Worm (Caenorhabditis elegans): Measurements from ENCODE around the gene trpp-6.

Gene trpp-6

DNA sequence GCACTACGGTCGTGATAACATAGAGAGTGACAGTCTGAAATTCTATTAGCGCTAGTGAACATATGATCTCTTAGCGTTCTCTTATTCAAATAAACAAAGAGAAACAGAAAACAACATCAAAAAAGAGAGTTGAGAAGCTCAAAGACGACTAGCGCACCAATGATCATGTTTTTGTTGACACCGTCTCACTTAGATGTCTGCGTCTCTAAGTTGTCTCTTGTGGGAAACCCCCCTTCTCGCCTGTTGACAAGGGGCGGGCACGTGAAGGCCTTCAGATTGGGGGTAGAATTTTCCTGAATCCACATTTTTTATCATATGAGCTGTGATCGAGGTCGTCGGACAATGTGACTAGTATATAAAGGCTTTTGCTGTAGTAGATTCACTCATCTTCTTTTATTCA is 28.2 kb downstream of the trpp-6 start:
- TF ChIP-seq lin-39 (tag; optimal IDR thresholded peaks at IDR 0.05) (peak; percentile 36), pha-4 (tag; optimal IDR thresholded peaks at IDR 0.05) (peak; percentile 94), nhr-43 (tag; optimal IDR thresholded peaks at IDR 0.05; ENCODE audit: poor library complexity, severe bottlenecking) (no peak), nfya-1 (tag; optimal IDR thresholded peaks at IDR 0.05; ENCODE audit: insufficient read depth) (peak; percentile 26), mdl-1 (tag; optimal IDR thresholded peaks at IDR 0.05) (peak; percentile 46)

DNA sequence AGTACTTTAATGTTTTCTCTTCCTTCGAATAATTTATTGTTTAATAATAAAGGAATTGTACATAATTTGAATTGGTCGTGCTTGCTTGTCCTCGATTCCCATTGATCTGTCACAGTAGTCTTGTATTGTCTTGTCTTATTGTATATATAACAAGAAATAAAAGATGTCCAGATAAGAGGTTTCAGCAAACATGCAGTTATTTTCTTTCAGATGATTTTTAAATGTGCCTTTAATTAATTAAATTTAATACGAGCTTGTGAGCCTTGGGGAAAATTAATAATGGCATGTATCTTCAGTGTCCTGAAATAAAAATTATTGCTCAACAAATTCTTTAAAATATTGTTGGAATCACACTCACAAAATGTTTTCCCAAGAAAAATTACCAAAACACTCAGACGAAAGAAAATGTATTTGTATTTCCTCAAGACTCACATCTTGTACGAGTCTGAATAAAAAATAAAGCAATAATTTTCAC is 31.4 kb downstream of the trpp-6 start:
- TF ChIP-seq hmg-11 (tag; optimal IDR thresholded peaks at IDR 0.05): no peak

DNA sequence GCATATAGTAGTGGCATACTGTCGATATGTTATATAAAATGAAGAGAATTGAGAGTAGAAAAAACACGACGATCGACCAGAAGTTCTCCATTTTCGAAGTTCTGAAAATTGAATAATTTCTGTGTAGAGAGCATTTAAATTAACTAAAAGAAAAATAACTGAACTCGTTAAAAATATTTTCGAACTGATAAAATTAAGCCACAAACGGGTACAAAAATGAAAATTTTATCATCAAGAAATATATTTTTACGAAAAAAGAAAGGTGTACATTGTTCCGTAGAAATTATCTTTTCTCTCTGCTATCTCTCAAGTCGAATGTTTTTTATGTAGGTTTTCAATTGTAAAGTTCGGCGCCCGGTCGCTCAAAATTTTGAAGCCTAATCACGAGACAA is 39.3 kb downstream of the trpp-6 start, which contains the start of gene acl-2:
Gene acl-2, minus strand, starts transcription at position 101 of the 392 bp plus-strand sequence.
- no peak for TF ChIP-seq ZK546.5 (tag; optimal IDR thresholded peaks at IDR 0.05)

DNA sequence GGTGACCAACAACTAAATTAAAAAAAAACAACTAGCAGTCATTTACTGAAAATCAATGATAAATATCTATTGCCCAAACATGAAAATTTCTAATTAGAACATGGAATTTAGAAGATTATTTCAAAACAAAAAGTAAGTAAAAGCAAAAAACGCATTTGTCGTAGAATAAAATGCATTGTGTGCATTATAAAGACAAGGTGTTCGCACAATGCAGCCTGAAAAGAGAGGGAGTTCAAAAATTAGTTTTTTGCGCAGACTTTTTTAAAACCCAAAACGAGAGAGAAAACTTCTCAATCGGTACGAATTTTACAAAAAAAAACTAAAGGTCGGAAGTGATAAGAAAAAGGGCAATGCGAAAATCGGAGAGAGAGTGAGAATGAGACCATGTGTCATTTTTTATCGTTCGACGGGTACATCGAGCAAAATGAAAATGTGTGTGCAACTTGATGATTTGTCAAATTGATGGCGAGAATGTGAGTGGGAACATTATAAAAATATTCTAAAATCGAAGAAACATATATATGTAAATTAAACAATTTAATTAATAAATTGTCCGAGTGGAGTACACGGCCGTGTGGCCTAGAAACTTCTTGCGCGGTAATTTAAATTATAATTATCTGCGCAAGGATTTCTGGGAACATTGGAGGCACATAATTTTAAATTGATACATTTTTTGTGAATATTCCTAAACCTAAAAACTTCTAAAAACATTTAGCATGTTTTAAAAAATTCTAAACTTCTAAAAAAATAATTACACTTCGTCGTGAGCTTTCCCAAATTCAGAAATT is 39.9 kb downstream of the trpp-6 start:
- TF ChIP-seq pha-4 (tag; optimal IDR thresholded peaks at IDR 0.05) (peak; percentile 46), elt-2 (tag; optimal IDR thresholded peaks at IDR 0.05) (peak; percentile 70), skn-1 (tag; optimal IDR thresholded peaks at IDR 0.05) (peak; percentile 23), nfya-1 (tag; optimal IDR thresholded peaks at IDR 0.05; ENCODE audit: insufficient read depth) (peak; percentile 47), snpc-4 (tag; optimal IDR thresholded peaks at IDR 0.05) (no peak), elt-3 (tag; optimal IDR thresholded peaks at IDR 0.05) (peak in 1 of 3 experiments; percentile 31), nhr-23 (tag; optimal IDR thresholded peaks at IDR 0.05) (peak; percentile 19), fos-1 (tag; optimal IDR thresholded peaks at IDR 0.05) (no peak), ceh-82 (tag; optimal IDR thresholded peaks at IDR 0.05) (no peak), jun-1 (tag; optimal IDR thresholded peaks at IDR 0.05) (no peak), pqm-1 (tag; optimal IDR thresholded peaks at IDR 0.05) (peak; percentile 54), eor-1 (tag; optimal IDR thresholded peaks at IDR 0.05) (no peak)

DNA sequence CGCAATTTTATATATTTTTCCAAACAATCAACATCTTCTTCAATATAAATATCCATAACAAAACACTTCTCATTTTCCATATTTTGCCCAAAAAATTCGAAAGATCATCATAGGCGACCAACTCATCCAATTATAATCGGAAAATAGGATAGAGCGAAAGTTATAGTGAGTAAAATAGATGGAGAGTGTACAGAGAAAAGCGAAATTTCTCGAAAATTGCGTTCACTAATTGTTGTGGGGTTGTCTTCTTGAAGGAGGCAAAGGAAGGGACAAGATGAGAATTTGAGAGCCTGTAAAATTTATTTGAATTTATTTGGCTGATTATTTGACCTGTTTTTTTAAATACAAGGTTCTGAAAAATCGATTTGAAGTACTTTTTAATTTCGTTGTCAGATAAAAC is 43.9 kb downstream of the trpp-6 start:
- no peak for TF ChIP-seq egl-5 (tag; optimal IDR thresholded peaks at IDR 0.05)
- no peak for TF ChIP-seq lin-39 (tag; optimal IDR thresholded peaks at IDR 0.05)
- peak; percentile 2 for TF ChIP-seq nhr-23 (tag; optimal IDR thresholded peaks at IDR 0.05)

DNA sequence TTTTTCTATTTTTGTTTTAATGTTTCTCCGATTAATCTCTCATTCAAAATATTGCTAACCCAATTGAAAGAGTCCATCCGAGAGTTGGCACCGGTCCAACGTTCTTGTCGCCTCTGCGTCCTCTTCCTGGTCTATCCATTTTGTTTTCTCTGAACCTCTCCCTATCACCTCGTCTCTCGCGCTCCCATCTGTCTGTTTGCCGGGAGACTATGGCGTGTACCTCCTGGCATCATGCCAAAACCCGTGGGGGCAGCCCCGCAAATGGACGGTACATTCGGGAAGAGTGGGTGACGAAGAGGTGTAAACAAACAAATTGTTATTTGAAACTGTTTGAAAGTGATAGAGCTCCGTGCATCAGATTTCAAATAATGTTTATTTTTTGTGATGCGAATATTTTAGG is 44.6 kb downstream of the trpp-6 start, which contains the start of gene T06E8.2:
Gene T06E8.2, minus strand, starts transcription at position 139 of the 400 bp plus-strand sequence.
- peak; percentile 56 for TF ChIP-seq snpc-4 (tag; optimal IDR thresholded peaks at IDR 0.05)
- no peak for TF ChIP-seq nhr-67 (tag; optimal IDR thresholded peaks at IDR 0.05)
- peak; percentile 91 for TF ChIP-seq pha-4 (tag; optimal IDR thresholded peaks at IDR 0.05)
- TF ChIP-seq ceh-82 (tag; optimal IDR thresholded peaks at IDR 0.05): no peak
- TF ChIP-seq nfya-1 (tag; optimal IDR thresholded peaks at IDR 0.05; ENCODE audit: insufficient read depth): peak; percentile 27
- TF ChIP-seq nhr-43 (tag; optimal IDR thresholded peaks at IDR 0.05; ENCODE audit: poor library complexity, severe bottlenecking): peak; percentile 27
- peak; percentile 6 for TF ChIP-seq lin-15B (tag; optimal IDR thresholded peaks at IDR 0.05)
- TF ChIP-seq hmg-11 (tag; optimal IDR thresholded peaks at IDR 0.05): peak; percentile 24

DNA sequence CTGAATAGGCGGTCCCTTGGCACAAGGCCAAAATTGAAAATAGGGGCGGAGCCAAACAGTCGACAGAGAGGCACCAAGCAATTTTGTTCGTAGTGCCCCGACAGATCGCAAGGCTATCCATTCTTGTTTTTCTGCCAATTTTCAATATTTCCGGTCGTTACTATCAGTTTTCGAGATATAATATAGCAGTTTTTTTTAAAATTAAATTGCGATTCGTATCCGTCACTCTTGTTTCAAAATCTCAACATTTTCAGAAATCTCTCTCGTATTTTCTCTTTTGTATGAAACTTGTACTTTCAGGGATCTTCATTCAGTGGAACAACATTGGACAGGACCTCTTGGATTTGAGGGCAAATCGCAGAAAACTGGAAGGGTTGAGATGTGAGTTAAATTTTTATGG is 45.3 kb downstream of the trpp-6 start, which contains the start of gene F57A8.1:
Gene F57A8.1, plus strand, starts transcription at position 301 of the 400 bp plus-strand sequence.
- TF ChIP-seq snpc-4 (tag; optimal IDR thresholded peaks at IDR 0.05): no peak
- TF ChIP-seq jun-1 (tag; optimal IDR thresholded peaks at IDR 0.05): no peak
- no peak for TF ChIP-seq nfya-1 (tag; optimal IDR thresholded peaks at IDR 0.05; ENCODE audit: insufficient read depth)
- TF ChIP-seq ceh-28 (tag; optimal IDR thresholded peaks at IDR 0.05): no peak
- TF ChIP-seq R02D3.7 (tag; optimal IDR thresholded peaks at IDR 0.05): no peak
- TF ChIP-seq ztf-4 (tag; optimal IDR thresholded peaks at IDR 0.05): no peak
- no peak for TF ChIP-seq sea-2 (GFP tag; optimal IDR thresholded peaks at IDR 0.05)
- no peak for TF ChIP-seq mdl-1 (tag; optimal IDR thresholded peaks at IDR 0.05)
- TF ChIP-seq ztf-11 (tag; optimal IDR thresholded peaks at IDR 0.05): no peak
- TF ChIP-seq ZK546.5 (tag; optimal IDR thresholded peaks at IDR 0.05): no peak
- TF ChIP-seq nhr-23 (tag; optimal IDR thresholded peaks at IDR 0.05): no peak
